Fruit fly (Drosophila melanogaster): Measurements from ENCODE around the gene Pdp1.
A peak's percentile ranks its signal among the peaks of the same experiment; 100 is the strongest.

Pdp1 gene

DNA sequence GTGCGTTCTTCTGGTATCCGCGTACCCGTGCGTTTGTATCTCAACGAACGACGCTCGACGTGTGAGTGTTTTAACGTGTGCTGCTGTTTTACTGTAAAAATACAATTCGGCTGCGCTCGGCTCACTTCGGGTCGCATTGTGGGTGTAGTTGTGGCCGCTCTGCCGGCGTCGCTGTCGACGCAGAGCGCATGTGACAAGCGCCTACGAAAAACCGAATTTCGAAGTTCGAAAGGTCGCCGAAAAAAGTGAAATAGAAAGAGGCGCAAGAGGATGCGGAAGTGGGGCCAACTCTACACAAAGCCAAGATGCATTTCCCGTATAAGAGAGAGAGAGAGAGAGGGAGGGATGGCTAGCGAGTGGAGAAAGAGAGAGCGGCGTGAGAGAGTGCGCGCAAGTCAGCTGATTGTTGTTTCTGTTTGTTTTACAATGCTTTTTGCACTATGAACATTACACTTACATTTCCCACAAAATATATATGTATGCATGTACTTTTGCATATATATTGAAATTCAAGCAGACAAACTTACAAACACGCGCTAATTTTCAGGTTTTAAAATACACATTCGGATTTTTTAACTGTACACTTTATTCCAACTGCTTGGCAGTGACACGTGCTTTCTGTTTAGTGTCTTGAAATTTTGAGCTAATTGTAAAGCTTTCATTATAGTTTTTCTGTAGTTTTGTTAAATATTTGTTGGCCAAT, 12.3 kb downstream of the Pdp1 start (continued):
- no peak for TF ChIP-seq CG32772 (GFP tag; IDR thresholded peaks at IDR 0.05)
- peak; percentile 58 for TF ChIP-seq CG15269 (tag; optimal IDR thresholded peaks at IDR 0.05)
- TF ChIP-seq Elba2 (GFP tag; optimal IDR thresholded peaks at IDR 0.05) = no peak
- no peak for TF ChIP-seq CG4617 (GFP tag; optimal IDR thresholded peaks at IDR 0.05; ENCODE audit: borderline replicate concordance)
- TF ChIP-seq ara (GFP tag; IDR thresholded peaks at IDR 0.05) = 0 out of 2 replicates have a peak, but pooled peaks have one; percentile 24
- TF ChIP-seq CG2129 (GFP tag; IDR thresholded peaks at IDR 0.05; ENCODE audit: partially characterized antibody) = no peak
- peak; percentile 61; the same call in 1 of the 2 replicates for TF ChIP-seq seq (GFP tag; IDR thresholded peaks at IDR 0.05)
- TF ChIP-seq CG4282 (GFP tag; optimal IDR thresholded peaks at IDR 0.05) = no peak
- TF ChIP-seq CG10267 (tag; optimal IDR thresholded peaks at IDR 0.05) = peak; percentile 69
- no peak for TF ChIP-seq CG4854 (GFP tag; optimal IDR thresholded peaks at IDR 0.05)
- TF ChIP-seq CG17328 (GFP tag; IDR thresholded peaks at IDR 0.05) = peak; percentile 71
- no peak for TF ChIP-seq CG6689 (GFP tag; IDR thresholded peaks at IDR 0.05)
- TF ChIP-seq Ada2b (GFP tag; IDR thresholded peaks at IDR 0.05) = no peak
- no peak for TF ChIP-seq dati (GFP tag; IDR thresholded peaks at IDR 0.05)
- TF ChIP-seq yki (optimal IDR thresholded peaks at IDR 0.05) = peak; percentile 76
- TF ChIP-seq wek (GFP tag; optimal IDR thresholded peaks at IDR 0.05) = peak; percentile 90
- TF ChIP-seq sob (GFP tag; IDR thresholded peaks at IDR 0.05) = no peak
- no peak for TF ChIP-seq esg (GFP tag; conservative IDR thresholded peaks at IDR 0.05)
- TF ChIP-seq Side (GFP tag; optimal IDR thresholded peaks at IDR 0.05) = peak; percentile 30
- peak; percentile 70 for TF ChIP-seq Meics (GFP tag; optimal IDR thresholded peaks at IDR 0.05)
- TF ChIP-seq sd (tag; optimal IDR thresholded peaks at IDR 0.05) = peak; percentile 25
- peak; percentile 52; the same call in 1 of the 3 replicates for TF ChIP-seq CG2199 (GFP tag; IDR thresholded peaks at IDR 0.05)
- TF ChIP-seq Max (GFP tag; optimal IDR thresholded peaks at IDR 0.05) = no peak
- peak; percentile 8 for TF ChIP-seq Lhr (GFP tag; optimal IDR thresholded peaks at IDR 0.05)
- TF ChIP-seq tup (GFP tag; optimal IDR thresholded peaks at IDR 0.05) = no peak
- TF ChIP-seq toy (GFP tag; IDR thresholded peaks at IDR 0.05) = no peak
- no peak for TF ChIP-seq hth (optimal IDR thresholded peaks at IDR 0.05)
- TF ChIP-seq crc (GFP tag; optimal IDR thresholded peaks at IDR 0.05) = peak; percentile 15
- no peak for TF ChIP-seq emc (GFP tag; optimal IDR thresholded peaks at IDR 0.05)
- TF ChIP-seq Myb (GFP tag; optimal IDR thresholded peaks at IDR 0.05) = no peak
- no peak for TF ChIP-seq bowl (GFP tag; IDR thresholded peaks at IDR 0.05)
- no peak for TF ChIP-seq gcm2 (GFP tag; optimal IDR thresholded peaks at IDR 0.05)
- no peak for TF ChIP-seq Abd-B (GFP tag; optimal IDR thresholded peaks at IDR 0.05)
- TF ChIP-seq kni (GFP tag; optimal IDR thresholded peaks at IDR 0.05) = peak; percentile 94
- no peak; the same call in 2 of the 3 replicates for TF ChIP-seq B-H1 (GFP tag; IDR thresholded peaks at IDR 0.05)
- peak; percentile 30 for TF ChIP-seq NK7.1 (GFP tag; optimal IDR thresholded peaks at IDR 0.05)
- peak; percentile 74 for TF ChIP-seq onecut (GFP tag; IDR thresholded peaks at IDR 0.05)
- TF ChIP-seq CG15601 (tag; optimal IDR thresholded peaks at IDR 0.05) = peak; percentile 59
- TF ChIP-seq tna (GFP tag; IDR thresholded peaks at IDR 0.05; ENCODE audit: partially characterized antibody) = no peak
- TF ChIP-seq Adf1 (GFP tag; IDR thresholded peaks at IDR 0.05) = peak; percentile 97
- peak; percentile 12 for TF ChIP-seq Ets65A (GFP tag)
- peak; percentile 38 for TF ChIP-seq gem (tag; optimal IDR thresholded peaks at IDR 0.05)
- no peak for TF ChIP-seq CG9215 (GFP tag; IDR thresholded peaks at IDR 0.05)
- TF ChIP-seq Dad (GFP tag; optimal IDR thresholded peaks at IDR 0.05) = no peak
- TF ChIP-seq CG1024 (GFP tag; IDR thresholded peaks at IDR 0.05) = peak; percentile 35; the same call in 1 of the 2 replicates
- no peak for TF ChIP-seq CG42726 (GFP tag; IDR thresholded peaks at IDR 0.05; ENCODE audit: partially characterized antibody)
- peak; percentile 45 for TF ChIP-seq CG9727 (GFP tag; optimal IDR thresholded peaks at IDR 0.05)
- TF ChIP-seq lola (GFP tag; optimal IDR thresholded peaks at IDR 0.05) = no peak
- peak; percentile 89 for TF ChIP-seq sqz (GFP tag; optimal IDR thresholded peaks at IDR 0.05)
- TF ChIP-seq fd102C (GFP tag; optimal IDR thresholded peaks at IDR 0.05) = peak; percentile 11
- TF ChIP-seq Fer1 (GFP tag; optimal IDR thresholded peaks at IDR 0.05) = peak; percentile 93
